Fruit fly (Drosophila melanogaster): ENCODE data around the gene Cyp313b1.

Gene Cyp313b1

DNA sequence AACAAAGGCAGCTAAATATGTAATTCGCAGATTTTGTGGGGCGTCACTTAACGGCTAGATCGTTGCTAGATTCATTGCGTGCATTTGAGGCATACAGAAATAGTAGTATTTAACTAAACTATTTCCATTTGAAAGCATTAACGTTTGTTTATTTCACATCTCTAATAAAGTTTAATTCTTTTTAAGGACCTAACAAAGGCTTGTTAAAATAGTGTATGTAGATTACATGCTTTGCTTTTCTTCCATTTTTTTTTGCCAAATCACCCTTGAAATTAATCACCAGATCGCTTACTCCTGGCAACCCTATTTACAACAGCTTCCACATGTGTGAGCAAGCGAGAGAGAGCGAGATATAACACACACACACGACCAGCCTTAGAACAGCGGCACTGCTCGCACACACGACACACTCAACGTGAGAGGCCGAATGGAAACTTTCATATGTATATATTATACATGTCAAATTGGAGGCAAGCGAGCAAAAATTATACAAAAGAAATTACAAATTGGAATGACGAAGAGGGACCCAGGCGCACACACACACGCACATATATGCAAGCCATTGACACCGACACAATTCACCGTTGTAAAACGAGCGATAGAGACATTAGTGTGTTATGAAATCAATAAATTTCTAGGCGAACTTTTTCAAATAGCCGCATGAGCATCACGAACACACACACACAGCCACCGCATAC is 13.9 kb upstream of the Cyp313b1 start:
- TF ChIP-seq dmrt93B (GFP tag; optimal IDR thresholded peaks at IDR 0.05) (peak; percentile 13), dl (GFP tag; optimal IDR thresholded peaks at IDR 0.05; ENCODE audit: insufficient read depth in 1 of 2, partially characterized antibody in 2 of 2) (peak in 1 of 2 experiments; percentile 12), woc (GFP tag; optimal IDR thresholded peaks at IDR 0.05) (peak; percentile 66), OdsH (GFP tag; optimal IDR thresholded peaks at IDR 0.05) (peak; percentile 48), br (GFP tag; optimal IDR thresholded peaks at IDR 0.05) (peak; percentile 58), Myc (optimal IDR thresholded peaks at IDR 0.05) (no peak), Hnf4 (GFP tag; optimal IDR thresholded peaks at IDR 0.05) (peak; percentile 54), Hr83 (GFP tag; optimal IDR thresholded peaks at IDR 0.05; ENCODE audit: poor library complexity, severe bottlenecking) (peak; percentile 75), Vsx2 (GFP tag; optimal IDR thresholded peaks at IDR 0.05; ENCODE audit: partially characterized antibody) (no peak), CG9705 (GFP tag; optimal IDR thresholded peaks at IDR 0.05) (peak; percentile 46), fru (GFP tag; optimal IDR thresholded peaks at IDR 0.05) (peak; percentile 36), h (GFP tag; optimal IDR thresholded peaks at IDR 0.05) (peak; percentile 74), Mio (GFP tag; optimal IDR thresholded peaks at IDR 0.05) (no peak), rgr (GFP tag; optimal IDR thresholded peaks at IDR 0.05) (peak; percentile 60), dsf (GFP tag; optimal IDR thresholded peaks at IDR 0.05; ENCODE audit: borderline replicate concordance) (no peak), foxo (GFP tag; optimal IDR thresholded peaks at IDR 0.05) (peak in 1 of 2 experiments; percentile 70), sv (GFP tag; optimal IDR thresholded peaks at IDR 0.05) (no peak), N (GFP tag; optimal IDR thresholded peaks at IDR 0.05) (peak; percentile 60), brk (GFP tag; optimal IDR thresholded peaks at IDR 0.05) (peak; percentile 56), Dif (GFP tag; optimal IDR thresholded peaks at IDR 0.05; ENCODE audit: partially characterized antibody) (no peak), Sp1 (GFP tag; optimal IDR thresholded peaks at IDR 0.05) (peak; percentile 63), Jra (GFP tag; optimal IDR thresholded peaks at IDR 0.05) (peak; percentile 36), psq (GFP tag; optimal IDR thresholded peaks at IDR 0.05) (peak; percentile 54), ey (GFP tag; optimal IDR thresholded peaks at IDR 0.05) (peak; percentile 65), Rel (GFP tag; optimal IDR thresholded peaks at IDR 0.05) (peak; percentile 46), Rel (tag; optimal IDR thresholded peaks at IDR 0.05) (peak; percentile 54), pan (optimal IDR thresholded peaks at IDR 0.05) (no peak), jim (GFP tag; optimal IDR thresholded peaks at IDR 0.05) (no peak), Hr78 (GFP tag; optimal IDR thresholded peaks at IDR 0.05) (no peak), HLH106 (tag; optimal IDR thresholded peaks at IDR 0.05) (peak; percentile 49)

DNA sequence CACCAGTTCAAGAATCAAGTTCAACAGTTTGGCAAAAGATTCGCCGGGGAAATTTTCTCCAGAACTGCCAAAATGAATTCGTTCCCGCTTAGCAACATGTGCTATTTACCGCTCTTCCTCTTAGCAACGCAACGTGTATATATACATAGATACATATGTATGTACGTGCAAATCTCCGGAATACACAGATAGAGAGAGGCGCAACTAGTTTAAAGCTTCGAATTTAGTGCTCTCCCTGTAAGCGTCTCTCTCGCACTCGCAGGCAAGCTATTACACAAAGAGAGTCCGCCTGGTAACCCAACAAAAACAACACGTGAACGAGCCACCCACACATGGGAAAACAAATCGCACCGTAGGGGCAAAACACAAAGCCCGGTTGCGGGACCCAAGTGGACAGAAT is 13.2 kb upstream of the Cyp313b1 start:
- TF ChIP-seq Hr83 (GFP tag; optimal IDR thresholded peaks at IDR 0.05; ENCODE audit: poor library complexity, severe bottlenecking) (no peak), foxo (GFP tag; optimal IDR thresholded peaks at IDR 0.05) (no peak), h (GFP tag; optimal IDR thresholded peaks at IDR 0.05) (no peak), br (GFP tag; optimal IDR thresholded peaks at IDR 0.05) (no peak)

DNA sequence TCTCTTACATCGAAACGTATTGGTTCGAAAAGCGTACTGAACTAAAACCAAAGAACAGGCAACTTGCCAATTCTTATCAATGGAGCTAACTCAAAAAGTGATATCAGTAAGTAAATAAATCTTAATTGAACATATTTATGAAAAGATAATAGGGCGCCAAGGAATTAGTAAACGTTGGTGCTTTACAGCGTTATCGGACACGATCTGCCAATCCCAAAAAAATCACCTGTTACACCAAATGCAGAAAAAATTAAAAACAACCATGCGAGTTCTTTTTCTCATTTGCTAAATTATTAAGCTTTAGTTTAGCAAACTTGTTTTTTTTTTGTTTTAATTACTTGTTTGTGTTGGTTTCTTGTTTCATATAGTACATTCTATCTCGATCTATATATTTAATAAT is 9.2 kb upstream of the Cyp313b1 start, which contains the start of gene CG42489:
CG42489 (minus strand) TSS at position 101 of the 400 bp plus-strand sequence.
- TF ChIP-seq Rel (GFP tag; optimal IDR thresholded peaks at IDR 0.05) (no peak), Rel (tag; optimal IDR thresholded peaks at IDR 0.05) (no peak), sv (GFP tag; optimal IDR thresholded peaks at IDR 0.05) (no peak), h (GFP tag; optimal IDR thresholded peaks at IDR 0.05) (no peak), ey (GFP tag; optimal IDR thresholded peaks at IDR 0.05) (no peak), dsf (GFP tag; optimal IDR thresholded peaks at IDR 0.05; ENCODE audit: borderline replicate concordance) (no peak), Abd-B (GFP tag; optimal IDR thresholded peaks at IDR 0.05) (no peak), sage (GFP tag; optimal IDR thresholded peaks at IDR 0.05) (no peak), fru (GFP tag; optimal IDR thresholded peaks at IDR 0.05) (no peak), Myc (optimal IDR thresholded peaks at IDR 0.05) (no peak), Dif (GFP tag; optimal IDR thresholded peaks at IDR 0.05; ENCODE audit: partially characterized antibody) (no peak), brk (GFP tag; optimal IDR thresholded peaks at IDR 0.05) (no peak), CrebA (GFP tag; optimal IDR thresholded peaks at IDR 0.05; ENCODE audit: borderline replicate concordance) (no peak)

DNA sequence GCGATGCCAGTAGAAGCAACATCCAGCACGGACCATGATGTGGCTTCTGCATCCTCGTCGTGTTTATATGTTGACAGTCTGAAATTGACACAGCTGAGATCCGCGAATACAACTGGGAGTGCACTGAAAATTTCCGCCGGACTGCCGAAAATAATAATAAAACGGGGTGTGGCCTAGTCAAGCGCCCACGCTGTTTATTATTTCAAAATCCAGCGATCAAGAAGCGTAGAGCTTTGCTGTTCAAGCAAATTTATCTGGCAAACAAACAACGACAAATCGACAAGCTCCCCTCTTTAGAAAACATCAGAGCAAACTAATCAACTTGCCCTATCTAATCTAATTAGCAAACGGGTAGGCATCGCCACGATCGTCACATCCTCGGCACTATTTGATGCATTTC is 8.6 kb upstream of the Cyp313b1 start:
- TF ChIP-seq br (GFP tag; optimal IDR thresholded peaks at IDR 0.05) = peak; percentile 25
- TF ChIP-seq Hr83 (GFP tag; optimal IDR thresholded peaks at IDR 0.05; ENCODE audit: poor library complexity, severe bottlenecking) = peak; percentile 89
- peak in 1 of 2 experiments; percentile 14 for TF ChIP-seq foxo (GFP tag; optimal IDR thresholded peaks at IDR 0.05)
- no peak for TF ChIP-seq Vsx2 (GFP tag; optimal IDR thresholded peaks at IDR 0.05; ENCODE audit: partially characterized antibody)
- no peak for TF ChIP-seq Dfd (GFP tag; optimal IDR thresholded peaks at IDR 0.05)
- TF ChIP-seq h (GFP tag; optimal IDR thresholded peaks at IDR 0.05) = peak; percentile 55
- no peak for TF ChIP-seq Sp1 (GFP tag; optimal IDR thresholded peaks at IDR 0.05)
